Worm (Caenorhabditis elegans): Measurements from ENCODE around the gene srm-3.
A peak's percentile ranks its signal among the peaks of the same experiment; 100 is the strongest.

The srm-3 gene

ce11 chrIV:9672434-9672833 is 23.7 kb downstream of the srm-3 start:
- no peak for TF ChIP-seq efl-1 (GFP tag; optimal IDR thresholded peaks at IDR 0.05)
- peak; percentile 47 for TF ChIP-seq ztf-26 (tag; optimal IDR thresholded peaks at IDR 0.05)
- TF ChIP-seq cebp-1 (GFP tag; IDR thresholded peaks at IDR 0.05), result no peak
- TF ChIP-seq cebp-1 (tag; optimal IDR thresholded peaks at IDR 0.05), result peak; percentile 33
- TF ChIP-seq lin-40 (tag; optimal IDR thresholded peaks at IDR 0.05), result peak; percentile 53
- TF ChIP-seq aptf-3 (GFP tag; IDR thresholded peaks at IDR 0.05), result no peak
- TF ChIP-seq somi-1 (GFP tag; optimal IDR thresholded peaks at IDR 0.05), result peak; percentile 82
- no peak for TF ChIP-seq F22D6.2 (tag; optimal IDR thresholded peaks at IDR 0.05)
- TF ChIP-seq aptf-2 (GFP tag; conservative IDR thresholded peaks at IDR 0.05), result no peak

ce11 chrIV:9673206-9673605 is 24.4 kb downstream of the srm-3 start:
- TF ChIP-seq egl-44 (GFP tag; IDR thresholded peaks at IDR 0.05) (no peak), nfyb-1 (GFP tag; IDR thresholded peaks at IDR 0.05) (no peak), T26A5.8 (tag; optimal IDR thresholded peaks at IDR 0.05) (no peak), ccch-3 (GFP tag; optimal IDR thresholded peaks at IDR 0.05) (no peak), repo-1 (tag; optimal IDR thresholded peaks at IDR 0.05) (no peak), D2030.7 (GFP tag; IDR thresholded peaks at IDR 0.05) (no peak), hlh-12 (tag; optimal IDR thresholded peaks at IDR 0.05) (no peak), ztf-25 (GFP tag; IDR thresholded peaks at IDR 0.05) (no peak), ztf-18 (tag; optimal IDR thresholded peaks at IDR 0.05) (no peak), lin-40 (tag; optimal IDR thresholded peaks at IDR 0.05) (no peak), B0261.1 (tag; optimal IDR thresholded peaks at IDR 0.05) (no peak), bed-1 (GFP tag; IDR thresholded peaks at IDR 0.05) (no peak), Y79H2A.3 (GFP tag; conservative IDR thresholded peaks at IDR 0.05) (no peak), let-607 (tag; optimal IDR thresholded peaks at IDR 0.05) (no peak), lin-35 (GFP tag; optimal IDR thresholded peaks at IDR 0.05) (no peak), sdz-38 (tag; optimal IDR thresholded peaks at IDR 0.05) (no peak), hmg-1.2 (GFP tag; IDR thresholded peaks at IDR 0.05) (no peak)

- peak; percentile 29 for TF ChIP-seq nhr-80 (tag; optimal IDR thresholded peaks at IDR 0.05)
- no peak for TF ChIP-seq Y95B8A.8 (GFP tag; IDR thresholded peaks at IDR 0.05)
- 0 out of 2 replicates have a peak, but pooled peaks have one; percentile 8 for TF ChIP-seq nfyb-1 (GFP tag; IDR thresholded peaks at IDR 0.05)
- TF ChIP-seq ceh-58 (GFP tag; IDR thresholded peaks at IDR 0.05), result no peak
- TF ChIP-seq Y53F4B.3 (GFP tag; IDR thresholded peaks at IDR 0.05), result no peak
- TF ChIP-seq chd-7 (tag; optimal IDR thresholded peaks at IDR 0.05), result no peak
Observed at ce11 chrIV:9673683-9674336, 25.0 kb downstream of the srm-3 start.

- TF ChIP-seq die-1 (tag; optimal IDR thresholded peaks at IDR 0.05), result no peak
- TF ChIP-seq unc-62 (GFP tag; optimal IDR thresholded peaks at IDR 0.05), result no peak
- no peak for TF ChIP-seq D2030.7 (GFP tag; IDR thresholded peaks at IDR 0.05)
- no peak for TF ChIP-seq hrde-1 (tag; optimal IDR thresholded peaks at IDR 0.05; ENCODE audit: borderline replicate concordance)
Observed at ce11 chrIV:9675572-9675971, 26.8 kb downstream of the srm-3 start, which contains the start of gene nhr-34. Gene nhr-34 (minus strand): TSS chrIV:9675672.

- TF ChIP-seq C17E4.6 (GFP tag; IDR thresholded peaks at IDR 0.05) (no peak), F33H1.4 (GFP tag; IDR thresholded peaks at IDR 0.05) (no peak), mxl-1 (tag; optimal IDR thresholded peaks at IDR 0.05) (no peak), nfyb-1 (GFP tag; IDR thresholded peaks at IDR 0.05) (0 out of 2 replicates have a peak, but pooled peaks have one; percentile 25), ama-1 (optimal IDR thresholded peaks at IDR 0.05) (no peak), ama-1 (GFP tag; optimal IDR thresholded peaks at IDR 0.05) (no peak), cebp-1 (GFP tag; IDR thresholded peaks at IDR 0.05) (no peak), cebp-1 (tag; optimal IDR thresholded peaks at IDR 0.05) (peak; percentile 9), nhr-80 (tag; optimal IDR thresholded peaks at IDR 0.05) (peak; percentile 56), ztf-22 (GFP tag; optimal IDR thresholded peaks at IDR 0.05) (no peak), K12H6.12 (tag; optimal IDR thresholded peaks at IDR 0.05) (no peak)
Observed at ce11 chrIV:9676535-9676934, 27.8 kb downstream of the srm-3 start.

Measured in whole organism, young adult.